Worm (Caenorhabditis elegans) whole organism, late embryonic: Measurements from ENCODE around the gene C04G6.6.

ENCODE experiments used
- che-1 ChIP-seq: sonication (generic microtip); optimal IDR thresholded peaks from 2 replicates; lab custom pipeline; 2016; ENCODE audit warnings: mild to moderate bottlenecking, missing genetic modification characterization, missing compliant biosample characterization
- dmd-4 ChIP-seq: sonication (generic microtip); optimal IDR thresholded peaks from 2 replicates; lab custom pipeline; 2016; ENCODE audit warnings: borderline replicate concordance, missing genetic modification characterization, missing compliant biosample characterization
- lim-6 ChIP-seq: sonication (generic microtip); optimal IDR thresholded peaks from 2 replicates; lab custom pipeline; 2016; ENCODE audit warnings: missing genetic modification characterization, missing compliant biosample characterization
- mec-3 ChIP-seq: sonication (generic microtip); optimal IDR thresholded peaks from 2 replicates; lab custom pipeline; 2016; ENCODE audit warnings: borderline replicate concordance, missing genetic modification characterization, missing compliant biosample characterization
- pqm-1 ChIP-seq: sonication (generic microtip); optimal IDR thresholded peaks from 2 replicates; lab custom pipeline; 2016; ENCODE audit warnings: missing genetic modification characterization, missing compliant biosample characterization
- sox-4 ChIP-seq: sonication (generic microtip); optimal IDR thresholded peaks from 2 replicates; lab custom pipeline; 2017; ENCODE audit warnings: mild to moderate bottlenecking, missing genetic modification characterization, inconsistent platforms, missing compliant biosample characterization

- TF ChIP-seq lim-6 (tag; lab: Kevin White, UChicago), result no peak
- no peak for TF ChIP-seq mec-3 (tag; lab: Kevin White, UChicago)
- TF ChIP-seq sox-4 (tag; lab: Kevin White, UChicago), result no peak
- no peak for TF ChIP-seq dmd-4 (tag; lab: Kevin White, UChicago)
- TF ChIP-seq pqm-1 (tag; lab: Kevin White, UChicago), result no peak
- no peak for TF ChIP-seq che-1 (tag; lab: Kevin White, UChicago)
Observed at ce11 chrII:5112082-5112481, 12.5 kb upstream of the C04G6.6 start, which contains the start of gene F09C12.8.
